Fruit fly (Drosophila melanogaster) whole organism, embryonic: ENCODE data around the gene CG13894.

ENCODE experiments used
- CG10147 ChIP-seq: fragments of 200-800 bp; sonication (Bioruptor generic); optimal IDR thresholded peaks from 2 replicates; lab custom pipeline; 2019; ENCODE audit warnings: missing biosample characterization, mild to moderate bottlenecking, missing genetic modification characterization, moderate library complexity
- CG10565 ChIP-seq: fragments of 200-800 bp; sonication (Bioruptor generic); optimal IDR thresholded peaks from 3 replicates; lab custom pipeline; 2016; ENCODE audit warnings: missing biosample characterization, mild to moderate bottlenecking, missing genetic modification characterization
- CG13287 ChIP-seq: fragments of 200-800 bp; sonication (Bioruptor generic); IDR thresholded peaks from 2 replicates; pipeline ENCODE4 v1.3.6; 2022; ENCODE audit warnings: missing biosample characterization, missing genetic modification characterization; ENCODE audit not compliant: partially characterized antibody
- CG13775 ChIP-seq: fragments of 200-800 bp; sonication (Bioruptor generic); optimal IDR thresholded peaks from 3 replicates; lab custom pipeline; 2017; ENCODE audit warnings: missing biosample characterization, mild to moderate bottlenecking, missing genetic modification characterization
- CG14050 ChIP-seq: fragments of 200-800 bp; sonication (Bioruptor generic); IDR thresholded peaks from 3 replicates; pipeline ENCODE4 v1.3.6; 2022; ENCODE audit warnings: missing biosample characterization, missing genetic modification characterization
- CG14441 ChIP-seq: fragments of 200-800 bp; sonication (Bioruptor generic); IDR thresholded peaks from 2 replicates; pipeline ENCODE4 v1.3.6; 2022; ENCODE audit warnings: missing biosample characterization, missing genetic modification characterization
- CG14860 ChIP-seq: fragments of 200-800 bp; sonication (Bioruptor generic); IDR thresholded peaks from 3 replicates; pipeline ENCODE4 v1.3.6; 2022; ENCODE audit warnings: missing biosample characterization, missing genetic modification characterization; ENCODE audit not compliant: partially characterized antibody
- CG15479 ChIP-seq: fragments of 200-800 bp; sonication (Bioruptor generic); optimal IDR thresholded peaks from 3 replicates; lab custom pipeline; 2019; ENCODE audit warnings: missing biosample characterization, mild to moderate bottlenecking, missing genetic modification characterization, moderate library complexity
- CG15514 ChIP-seq: fragments of 200-800 bp; sonication (Bioruptor generic); optimal IDR thresholded peaks from 3 replicates; lab custom pipeline; 2017; ENCODE audit warnings: missing biosample characterization, missing genetic modification characterization, mild to moderate bottlenecking, moderate library complexity, missing genetic modification reagents
- CG1602 ChIP-seq: fragments of 200-800 bp; sonication (Bioruptor generic); optimal IDR thresholded peaks from 3 replicates; lab custom pipeline; 2016; ENCODE audit warnings: missing biosample characterization, missing genetic modification characterization
- CG2875 ChIP-seq: fragments of 200-800 bp; sonication (Bioruptor generic); optimal IDR thresholded peaks from 2 replicates; lab custom pipeline; 2017; ENCODE audit warnings: missing biosample characterization, mild to moderate bottlenecking, missing genetic modification characterization, missing genetic modification reagents
- CG32532 ChIP-seq: fragments of 200-800 bp; sonication (Bioruptor generic); IDR thresholded peaks from 2 replicates; pipeline ENCODE4 v1.3.6; 2022; ENCODE audit warnings: missing biosample characterization, missing genetic modification characterization
- CG34376 ChIP-seq: fragments of 200-800 bp; sonication (Bioruptor generic); optimal IDR thresholded peaks from 2 replicates; lab custom pipeline; 2018; ENCODE audit warnings: missing biosample characterization, mild to moderate bottlenecking, missing genetic modification characterization
- CG7271 ChIP-seq: fragments of 200-800 bp; sonication (Bioruptor generic); optimal IDR thresholded peaks from 2 replicates; lab custom pipeline; 2018; ENCODE audit warnings: missing biosample characterization, mild to moderate bottlenecking, missing genetic modification characterization, moderate library complexity
- CG7839 ChIP-seq: fragments of 200-800 bp; sonication (Bioruptor generic); optimal IDR thresholded peaks from 3 replicates; lab custom pipeline; 2018; ENCODE audit warnings: missing biosample characterization, mild to moderate bottlenecking, missing genetic modification characterization, moderate library complexity
- CG8359 ChIP-seq: fragments of 200-800 bp; sonication (Bioruptor generic); optimal IDR thresholded peaks from 2 replicates; lab custom pipeline; 2017; ENCODE audit warnings: missing biosample characterization, mild to moderate bottlenecking, missing genetic modification characterization, borderline replicate concordance
- CG8478 ChIP-seq: fragments of >200 bp; optimal IDR thresholded peaks from 2 replicates; lab custom pipeline; 2018
- E2f1 ChIP-seq: fragments of 200-800 bp; sonication (Bioruptor generic); IDR thresholded peaks from 2 replicates; pipeline ENCODE4 v1.3.6; 2022; ENCODE audit warnings: missing biosample characterization, missing genetic modification characterization
- Ets65A ChIP-seq: fragments of 200-800 bp; sonication (Bioruptor generic); peaks from one replicate; lab custom pipeline; 2016; ENCODE audit warnings: missing biosample characterization, missing genetic modification characterization
- Hr39 ChIP-seq: fragments of >200 bp; optimal IDR thresholded peaks from 2 replicates; lab custom pipeline; 2017
- Lim3 ChIP-seq: fragments of 200-800 bp; sonication (Bioruptor generic); IDR thresholded peaks from 2 replicates; pipeline ENCODE4 v1.3.6; 2022; ENCODE audit warnings: missing biosample characterization, missing genetic modification characterization
- Mes4 ChIP-seq: fragments of 200-800 bp; sonication (Bioruptor generic); optimal IDR thresholded peaks from 2 replicates; lab custom pipeline; 2016; ENCODE audit warnings: missing biosample characterization, missing genetic modification characterization
- Myb ChIP-seq: fragments of 200-800 bp; sonication (Bioruptor generic); optimal IDR thresholded peaks from 2 replicates; lab custom pipeline; 2016; ENCODE audit warnings: missing biosample characterization, missing genetic modification characterization
- Neu2 ChIP-seq: fragments of 200-800 bp; sonication (Bioruptor generic); optimal IDR thresholded peaks from 3 replicates; lab custom pipeline; 2016; ENCODE audit warnings: missing biosample characterization, missing genetic modification characterization, borderline replicate concordance
- Ptx1 ChIP-seq: fragments of 200-800 bp; sonication (Bioruptor generic); IDR thresholded peaks from 2 replicates; pipeline ENCODE4 v1.3.6; 2022; ENCODE audit warnings: missing biosample characterization, missing genetic modification characterization
- Six4 ChIP-seq: fragments of 200-800 bp; sonication (Bioruptor generic); optimal IDR thresholded peaks from 2 replicates; lab custom pipeline; 2016; ENCODE audit warnings: missing biosample characterization, missing genetic modification characterization
- Stat92E ChIP-seq, 3 experiments: fragments of >200 bp in 2 of 3; fragments of 200-800 bp in 1 of 3; sonication (Bioruptor generic) in 1 of 3; optimal IDR thresholded peaks; 2 replicates each; lab custom pipeline; 2017 to 2019; ENCODE audit warnings: missing biosample characterization in 3 of 3, missing genetic modification characterization in 3 of 3, mild to moderate bottlenecking in 1 of 3, moderate library complexity in 1 of 3
- abd-A ChIP-seq: fragments of 200-800 bp; sonication (Bioruptor generic); optimal IDR thresholded peaks from 3 replicates; lab custom pipeline; 2019; ENCODE audit warnings: missing biosample characterization, mild to moderate bottlenecking, missing genetic modification characterization, moderate library complexity
- ara ChIP-seq: fragments of 200-800 bp; sonication (Bioruptor generic); IDR thresholded peaks from 2 replicates; pipeline ENCODE4 v1.3.6; 2022; ENCODE audit warnings: missing biosample characterization, missing genetic modification characterization
- ash1 ChIP-seq: fragments of 200-800 bp; sonication (Bioruptor generic); optimal IDR thresholded peaks from 2 replicates; lab custom pipeline; 2018; ENCODE audit warnings: missing biosample characterization, mild to moderate bottlenecking, missing genetic modification characterization
- br ChIP-seq: fragments of >200 bp; optimal IDR thresholded peaks from 2 replicates; lab custom pipeline; 2017
- cato ChIP-seq: fragments of 200-800 bp; sonication (Bioruptor generic); optimal IDR thresholded peaks from 2 replicates; lab custom pipeline; 2016; ENCODE audit warnings: missing biosample characterization, missing genetic modification characterization, borderline replicate concordance
- crp ChIP-seq, 2 experiments: fragments of 200-800 bp; sonication (Bioruptor generic); optimal IDR thresholded peaks; 2 replicates in 1 of 2; 3 replicates in 1 of 2; lab custom pipeline; 2017; ENCODE audit warnings: missing biosample characterization in 2 of 2, missing genetic modification characterization in 2 of 2, mild to moderate bottlenecking in 1 of 2, moderate library complexity in 1 of 2
- dimm ChIP-seq: fragments of 200-800 bp; sonication (Bioruptor generic); IDR thresholded peaks from 2 replicates; pipeline ENCODE4 v1.3.6; 2022; ENCODE audit warnings: missing biosample characterization, missing genetic modification characterization
- gfzf ChIP-seq: fragments of 200-800 bp; sonication (Bioruptor generic); optimal IDR thresholded peaks from 2 replicates; lab custom pipeline; 2016; ENCODE audit warnings: missing biosample characterization, mild to moderate bottlenecking, missing genetic modification characterization, moderate library complexity
- grau ChIP-seq: fragments of 200-800 bp; optimal IDR thresholded peaks from 3 replicates; lab custom pipeline; 2019; ENCODE audit warnings: missing biosample characterization, mild to moderate bottlenecking, missing genetic modification characterization, moderate library complexity
- lab ChIP-seq: fragments of 200-800 bp; sonication (Bioruptor generic); optimal IDR thresholded peaks from 3 replicates; lab custom pipeline; 2017; ENCODE audit warnings: missing biosample characterization, missing genetic modification characterization, mild to moderate bottlenecking, moderate library complexity, missing genetic modification reagents
- lbe ChIP-seq: fragments of 200-800 bp; sonication (Bioruptor generic); optimal IDR thresholded peaks from 2 replicates; lab custom pipeline; 2016; ENCODE audit warnings: missing biosample characterization, mild to moderate bottlenecking, missing genetic modification characterization
- lov ChIP-seq, 2 experiments: fragments of 200-800 bp in 1 of 2; fragments of >200 bp in 1 of 2; sonication (Bioruptor generic) in 1 of 2; IDR thresholded peaks in 1 of 2; optimal IDR thresholded peaks in 1 of 2; 2 replicates in 1 of 2; 3 replicates in 1 of 2; pipeline versions ENCODE4 v1.3.6 to Lab custom; 2017 to 2022; ENCODE audit warnings: missing biosample characterization in 1 of 2, missing genetic modification characterization in 1 of 2
- nerfin-1 ChIP-seq: fragments of 200-800 bp; sonication (Bioruptor generic); optimal IDR thresholded peaks from 3 replicates; lab custom pipeline; 2019; ENCODE audit warnings: missing biosample characterization, mild to moderate bottlenecking, missing genetic modification characterization, moderate library complexity
- prd ChIP-seq, 3 experiments: fragments of >200 bp in 2 of 3; fragments of 200-800 bp in 1 of 3; sonication (Bioruptor generic) in 1 of 3; optimal IDR thresholded peaks in 2 of 3; IDR thresholded peaks in 1 of 3; 2 replicates in 2 of 3; 3 replicates in 1 of 3; pipeline versions ENCODE4 v1.3.6 to Lab custom; 2017 to 2022; ENCODE audit warnings: missing biosample characterization in 1 of 3, missing genetic modification characterization in 1 of 3
- run ChIP-seq: fragments of 200-800 bp; sonication (Bioruptor generic); optimal IDR thresholded peaks from 3 replicates; lab custom pipeline; 2018; ENCODE audit warnings: missing biosample characterization, mild to moderate bottlenecking, missing genetic modification characterization
- scrt ChIP-seq: fragments of 200-800 bp; sonication (Bioruptor generic); optimal IDR thresholded peaks from 2 replicates; lab custom pipeline; 2018; ENCODE audit warnings: missing biosample characterization, mild to moderate bottlenecking, missing genetic modification characterization, moderate library complexity
- sd ChIP-seq: fragments of 200-800 bp; sonication (Bioruptor generic); optimal IDR thresholded peaks from 3 replicates; lab custom pipeline; 2018; ENCODE audit warnings: missing biosample characterization, mild to moderate bottlenecking, missing genetic modification characterization, moderate library complexity
- sr ChIP-seq: fragments of 200-800 bp; sonication (Bioruptor generic); IDR thresholded peaks from 3 replicates; pipeline ENCODE4 v1.3.6; 2022; ENCODE audit warnings: missing biosample characterization, missing genetic modification characterization
- sug ChIP-seq: fragments of 200-800 bp; optimal IDR thresholded peaks from 2 replicates; lab custom pipeline; 2019; ENCODE audit warnings: missing biosample characterization, mild to moderate bottlenecking, missing genetic modification characterization, moderate library complexity
- tll ChIP-seq, 2 experiments: fragments of 200-800 bp in 1 of 2; fragments of >200 bp in 1 of 2; sonication (Bioruptor generic) in 1 of 2; optimal IDR thresholded peaks; 2 replicates each; lab custom pipeline; 2017 to 2019; ENCODE audit warnings: missing biosample characterization in 2 of 2, missing genetic modification characterization in 2 of 2, mild to moderate bottlenecking in 1 of 2, moderate library complexity in 1 of 2
- zen ChIP-seq: fragments of 200-800 bp; sonication (Bioruptor generic); optimal IDR thresholded peaks from 3 replicates; lab custom pipeline; 2018; ENCODE audit warnings: missing biosample characterization, mild to moderate bottlenecking, missing genetic modification characterization, moderate library complexity

The CG13894 gene

DNA sequence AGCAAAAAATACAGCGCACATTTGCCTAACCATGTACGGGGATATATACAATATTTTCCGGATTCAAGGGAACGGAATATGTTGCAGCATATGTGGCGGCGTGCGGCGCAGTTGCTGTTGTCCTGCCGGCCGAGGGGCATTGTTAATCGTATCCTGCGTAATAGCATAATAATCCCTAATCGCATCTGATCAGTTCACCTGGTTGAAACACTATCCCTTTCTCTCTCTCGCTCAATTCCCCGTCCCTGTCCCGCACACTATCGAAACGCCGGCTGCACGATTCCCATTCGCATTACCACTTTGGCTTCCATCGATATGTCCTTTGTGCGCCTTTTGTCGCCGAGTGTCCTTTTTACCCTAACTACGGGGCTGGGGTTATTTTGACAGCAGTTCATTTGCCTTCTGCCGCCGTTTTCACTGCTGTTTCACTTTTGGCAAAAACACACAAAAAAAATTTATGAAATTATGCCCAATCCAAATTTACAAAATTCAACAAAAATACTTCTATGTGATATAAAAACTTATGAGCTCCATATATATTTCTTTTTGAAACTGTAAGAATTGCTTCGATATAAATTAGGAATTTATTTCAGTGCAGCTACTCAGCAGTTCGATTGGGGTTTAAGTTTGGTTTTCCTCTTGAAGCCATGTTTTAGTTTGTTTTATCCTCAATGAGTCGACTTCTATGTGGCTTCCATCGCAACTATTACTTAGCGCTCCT, 46.4 kb upstream of the CG13894 start (continued):
- TF ChIP-seq Lim3 (GFP tag; lab: Robert Waterston, UW) (no peak), sr (GFP tag; lab: Robert Waterston, UW) (no peak), Stat92E (GFP tag; optimal IDR thresholded peaks at IDR 0.05; lab: Kevin White, UChicago) (no peak), gfzf (GFP tag; lab: Kevin White, UChicago) (no peak), CG2875 (no peak), Myb (GFP tag; lab: Kevin White, UChicago) (no peak), CG10565 (no peak), CG7271 (tag; lab: Kevin White, UChicago) (no peak), CG14050 (GFP tag; lab: Robert Waterston, UW) (no peak), Mes4 (GFP tag; lab: Kevin White, UChicago) (no peak), br (lab: Kevin White, UChicago) (no peak), CG10147 (GFP tag; lab: Kevin White, UChicago) (no peak), lbe (GFP tag; lab: Kevin White, UChicago) (no peak), sd (tag; lab: Kevin White, UChicago) (no peak), Six4 (peak; percentile 46), CG8359 (GFP tag; lab: Kevin White, UChicago) (no peak), CG7839 (tag; lab: Kevin White, UChicago) (peak; percentile 57), dimm (no peak), tll (GFP tag; optimal IDR thresholded peaks at IDR 0.05; lab: Kevin White, UChicago) (peak in 1 of 2 experiments; percentile 36), lov (optimal IDR thresholded peaks at IDR 0.05; lab: Kevin White, UChicago) (no peak), lov (GFP tag; IDR thresholded peaks at IDR 0.05; lab: Robert Waterston, UW) (no peak), CG15479 (no peak), crp (GFP tag; optimal IDR thresholded peaks at IDR 0.05; lab: Kevin White, UChicago) (no peak), CG13287 (GFP tag; lab: Robert Waterston, UW) (no peak), CG32532 (GFP tag; lab: Robert Waterston, UW) (no peak), lab (GFP tag; lab: Kevin White, UChicago) (no peak), CG14860 (GFP tag; lab: Robert Waterston, UW) (no peak), ash1 (no peak), Neu2 (GFP tag; lab: Kevin White, UChicago) (peak; percentile 50), CG13775 (GFP tag; lab: Kevin White, UChicago) (peak; percentile 49), CG34376 (GFP tag; lab: Kevin White, UChicago) (no peak), sug (tag; lab: Kevin White, UChicago) (no peak), cato (GFP tag; lab: Kevin White, UChicago) (peak; percentile 44), Hr39 (no peak), abd-A (tag; lab: Kevin White, UChicago) (no peak), CG14441 (no peak), E2f1 (GFP tag; lab: Robert Waterston, UW) (peak; percentile 18; the same call in 1 of the 2 replicates), grau (tag; lab: Kevin White, UChicago) (peak; percentile 42), zen (tag; lab: Kevin White, UChicago) (peak; percentile 60), CG15514 (GFP tag; lab: Kevin White, UChicago) (no peak), run (tag; lab: Kevin White, UChicago) (no peak), ara (GFP tag; lab: Robert Waterston, UW) (peak; percentile 42; the same call in 1 of the 2 replicates), Ets65A (GFP tag; lab: Kevin White, UChicago) (peak; percentile 94), CG1602 (GFP tag; lab: Kevin White, UChicago) (peak; percentile 33), scrt (GFP tag; lab: Kevin White, UChicago) (no peak), prd (optimal IDR thresholded peaks at IDR 0.05; lab: Kevin White, UChicago) (no peak), prd (GFP tag; IDR thresholded peaks at IDR 0.05; lab: Robert Waterston, UW) (peak; percentile 83), CG8478 (lab: Kevin White, UChicago) (no peak), nerfin-1 (tag; lab: Kevin White, UChicago) (peak; percentile 55), Ptx1 (peak; percentile 60)
